Worm (Caenorhabditis elegans) whole organism, midembryonic: ENCODE results near the gene srw-16.

Experiments used
- T22C8.4 ChIP-seq: fragments of 200-800 bp; sonication (Bioruptor generic); IDR thresholded peaks from 2 replicates; pipeline ENCODE4 v1.3.6; 2022; ENCODE audit warnings: missing genetic modification characterization, missing compliant biosample characterization
- cog-1 ChIP-seq: sonication (generic microtip); optimal IDR thresholded peaks from 2 replicates; lab custom pipeline; 2016; ENCODE audit warnings: missing genetic modification characterization, missing compliant biosample characterization
- klf-2 ChIP-seq: fragments of 200-800 bp; sonication (Bioruptor generic); conservative IDR thresholded peaks from 2 replicates; pipeline ENCODE4 v1.3.6; 2022; ENCODE audit warnings: missing genetic modification reagents, missing genetic modification characterization, missing compliant biosample characterization
- med-1 ChIP-seq: sonication (generic microtip); optimal IDR thresholded peaks from 2 replicates; lab custom pipeline; 2017; ENCODE audit warnings: missing genetic modification characterization, mild to moderate bottlenecking, missing compliant biosample characterization, antibody characterized with exemption, missing genetic modification reagents; ENCODE audit not compliant: insufficient read depth
- ref-1 ChIP-seq: fragments of 200-800 bp; sonication (Bioruptor generic); conservative IDR thresholded peaks from 2 replicates; pipeline ENCODE4 v1.3.6; 2022; ENCODE audit warnings: missing genetic modification reagents, missing genetic modification characterization, missing compliant biosample characterization
- ztf-23 ChIP-seq: fragments of 200-800 bp; sonication (Bioruptor generic); IDR thresholded peaks from 2 replicates; pipeline ENCODE4 v1.3.6; 2022; ENCODE audit warnings: missing genetic modification reagents, missing genetic modification characterization, missing compliant biosample characterization

- TF ChIP-seq ref-1 (GFP tag; lab: Robert Waterston, UW) (no peak), klf-2 (GFP tag; lab: Robert Waterston, UW) (no peak), med-1 (GFP tag; lab: Kevin White, UChicago) (no peak), ztf-23 (GFP tag; lab: Robert Waterston, UW) (no peak), T22C8.4 (GFP tag; lab: Robert Waterston, UW) (no peak), cog-1 (no peak)
Measured at ce11 chrV:15259904-15260303, 14.8 kb downstream of the srw-16 start, which contains the start of gene M01B2.8.
